Fruit fly (Drosophila melanogaster) whole organism, pupa: ENCODE data around the gene Mps1.

Source experiments
- CG10348 ChIP-seq: fragments of 200-800 bp; sonication (Bioruptor generic); IDR thresholded peaks from 2 replicates; pipeline ENCODE4 v1.3.6; 2022; ENCODE audit warnings: missing biosample characterization, missing genetic modification characterization
- CG12605 ChIP-seq: fragments of 200-800 bp; sonication (Bioruptor generic); IDR thresholded peaks from 2 replicates; pipeline ENCODE4 v1.3.6; 2022; ENCODE audit warnings: missing biosample characterization, missing genetic modification characterization
- CG13204 ChIP-seq: fragments of 200-800 bp; sonication (Bioruptor generic); optimal IDR thresholded peaks from 2 replicates; lab custom pipeline; 2018; ENCODE audit warnings: missing biosample characterization, mild to moderate bottlenecking, missing genetic modification characterization, moderate library complexity
- CG14655 ChIP-seq: fragments of 200-800 bp; sonication (Bioruptor generic); optimal IDR thresholded peaks from 3 replicates; lab custom pipeline; 2017; ENCODE audit warnings: mild to moderate bottlenecking, missing biosample characterization, missing genetic modification reagents, missing genetic modification characterization
- CG15710 ChIP-seq: fragments of 200-800 bp; sonication (Bioruptor generic); optimal IDR thresholded peaks from 2 replicates; lab custom pipeline; 2018; ENCODE audit warnings: missing biosample characterization, mild to moderate bottlenecking, missing genetic modification characterization, moderate library complexity
- CG17806 ChIP-seq: fragments of 200-800 bp; sonication (Bioruptor generic); optimal IDR thresholded peaks from 2 replicates; lab custom pipeline; 2018; ENCODE audit warnings: missing biosample characterization, mild to moderate bottlenecking, missing genetic modification characterization, moderate library complexity
- CG32121 ChIP-seq: fragments of 200-800 bp; sonication (Bioruptor generic); IDR thresholded peaks from 2 replicates; pipeline ENCODE4 v1.3.6; 2022; ENCODE audit warnings: missing biosample characterization, missing genetic modification characterization
- CG34367 ChIP-seq: fragments of 200-800 bp; sonication (Bioruptor generic); optimal IDR thresholded peaks from 2 replicates; lab custom pipeline; 2018; ENCODE audit warnings: missing biosample characterization, mild to moderate bottlenecking, missing genetic modification characterization
- CG4496 ChIP-seq: fragments of 200-800 bp; sonication (Bioruptor generic); IDR thresholded peaks from 3 replicates; pipeline ENCODE4 v1.3.6; 2022; ENCODE audit warnings: missing biosample characterization, missing genetic modification characterization
- CG8159 ChIP-seq: fragments of 200-800 bp; sonication (Bioruptor generic); optimal IDR thresholded peaks from 3 replicates; lab custom pipeline; 2018; ENCODE audit warnings: missing biosample characterization, mild to moderate bottlenecking, missing genetic modification characterization, moderate library complexity
- CG8301 ChIP-seq: fragments of 200-800 bp; sonication (Bioruptor generic); optimal IDR thresholded peaks from 2 replicates; lab custom pipeline; 2018; ENCODE audit warnings: missing biosample characterization, mild to moderate bottlenecking, missing genetic modification characterization
- CG9948 ChIP-seq: fragments of 200-800 bp; sonication (Bioruptor generic); optimal IDR thresholded peaks from 2 replicates; lab custom pipeline; 2018; ENCODE audit warnings: missing biosample characterization, mild to moderate bottlenecking, missing genetic modification characterization, moderate library complexity
- D1 ChIP-seq: fragments of 200-800 bp; sonication (Bioruptor generic); optimal IDR thresholded peaks from 2 replicates; lab custom pipeline; 2018; ENCODE audit warnings: missing biosample characterization, mild to moderate bottlenecking, missing genetic modification characterization, moderate library complexity
- EcR ChIP-seq: fragments of 200-800 bp; sonication (Bioruptor generic); optimal IDR thresholded peaks from 3 replicates; lab custom pipeline; 2019; ENCODE audit warnings: missing biosample characterization, missing genetic modification characterization, mild to moderate bottlenecking, moderate library complexity, missing genetic modification reagents
- Ets98B ChIP-seq: fragments of 200-800 bp; sonication (Bioruptor generic); IDR thresholded peaks from 2 replicates; pipeline ENCODE4 v1.3.6; 2022; ENCODE audit warnings: missing biosample characterization, missing genetic modification characterization
- Pif1A ChIP-seq: fragments of 200-800 bp; sonication (Bioruptor generic); optimal IDR thresholded peaks from 3 replicates; lab custom pipeline; 2016; ENCODE audit warnings: missing biosample characterization, missing genetic modification characterization
- Pif1B ChIP-seq: fragments of 200-800 bp; sonication (Bioruptor generic); optimal IDR thresholded peaks from 3 replicates; lab custom pipeline; 2016; ENCODE audit warnings: missing biosample characterization, missing genetic modification characterization
- Snoo ChIP-seq: fragments of 200-800 bp; sonication (Bioruptor generic); optimal IDR thresholded peaks from 3 replicates; lab custom pipeline; 2017; ENCODE audit warnings: missing biosample characterization, mild to moderate bottlenecking, missing genetic modification characterization, inconsistent platforms
- fd96Ca ChIP-seq: fragments of 200-800 bp; sonication (Bioruptor generic); IDR thresholded peaks from 3 replicates; pipeline ENCODE4 v1.3.6; 2022; ENCODE audit warnings: missing biosample characterization, missing genetic modification characterization
- gl ChIP-seq: fragments of 200-800 bp; sonication (Bioruptor generic); optimal IDR thresholded peaks from 2 replicates; lab custom pipeline; 2018; ENCODE audit warnings: missing biosample characterization, mild to moderate bottlenecking, missing genetic modification characterization
- rn ChIP-seq: fragments of 200-800 bp; sonication (Bioruptor generic); IDR thresholded peaks from 2 replicates; pipeline ENCODE4 v1.3.6; 2022; ENCODE audit warnings: missing biosample characterization, missing genetic modification characterization

Gene Mps1

dm6 chr3R:17644019-17644418, 27.1 kb upstream of the Mps1 start:
- no peak for TF ChIP-seq CG12605 (GFP tag; lab: Robert Waterston, UW)
- no peak for TF ChIP-seq CG13204 (GFP tag; lab: Kevin White, UChicago)
- no peak for TF ChIP-seq CG8159 (tag; lab: Kevin White, UChicago)
- no peak for TF ChIP-seq CG32121 (GFP tag; lab: Robert Waterston, UW)
- TF ChIP-seq Snoo (tag; lab: Kevin White, UChicago): no peak
- TF ChIP-seq D1 (tag; lab: Kevin White, UChicago): no peak
- no peak for TF ChIP-seq CG9948 (tag; lab: Kevin White, UChicago)
- TF ChIP-seq CG15710: no peak
- no peak for TF ChIP-seq CG8301
- no peak for TF ChIP-seq EcR
- no peak for TF ChIP-seq CG14655 (GFP tag; lab: Kevin White, UChicago)
- no peak for TF ChIP-seq CG34367
- TF ChIP-seq fd96Ca (GFP tag; lab: Robert Waterston, UW): no peak
- TF ChIP-seq CG17806 (tag; lab: Kevin White, UChicago): no peak
- no peak for TF ChIP-seq Ets98B
- TF ChIP-seq CG10348 (GFP tag; lab: Robert Waterston, UW): no peak
- TF ChIP-seq Pif1A (GFP tag; lab: Kevin White, UChicago): no peak
- TF ChIP-seq Pif1B (GFP tag; lab: Kevin White, UChicago): no peak
- TF ChIP-seq, all 21 proteins: peak for 0

dm6 chr3R:17645239-17645638, 25.8 kb upstream of the Mps1 start:
- TF ChIP-seq CG10348 (GFP tag; lab: Robert Waterston, UW) (no peak), CG4496 (GFP tag; lab: Robert Waterston, UW) (peak; percentile 22; the same call in 1 of the 3 replicates)
- TF ChIP-seq, all 21 proteins: peak for 1

- TF ChIP-seq Pif1A (GFP tag; lab: Kevin White, UChicago) (no peak), CG10348 (GFP tag; lab: Robert Waterston, UW) (no peak), CG15710 (no peak), CG4496 (GFP tag; lab: Robert Waterston, UW) (no peak), D1 (tag; lab: Kevin White, UChicago) (no peak), rn (no peak), CG13204 (GFP tag; lab: Kevin White, UChicago) (no peak), CG32121 (GFP tag; lab: Robert Waterston, UW) (no peak), CG9948 (tag; lab: Kevin White, UChicago) (no peak), EcR (no peak), CG14655 (GFP tag; lab: Kevin White, UChicago) (no peak), gl (tag; lab: Kevin White, UChicago) (no peak), CG34367 (no peak), Ets98B (no peak), Snoo (tag; lab: Kevin White, UChicago) (no peak), fd96Ca (GFP tag; lab: Robert Waterston, UW) (no peak), CG8159 (tag; lab: Kevin White, UChicago) (no peak)
Measured at dm6 chr3R:17646102-17647050, 24.7 kb upstream of the Mps1 start.

- TF ChIP-seq Pif1A (GFP tag; lab: Kevin White, UChicago) (no peak), fd96Ca (GFP tag; lab: Robert Waterston, UW) (no peak), CG13204 (GFP tag; lab: Kevin White, UChicago) (no peak), EcR (no peak), rn (no peak), CG32121 (GFP tag; lab: Robert Waterston, UW) (no peak), CG34367 (no peak), CG4496 (GFP tag; lab: Robert Waterston, UW) (no peak), Snoo (tag; lab: Kevin White, UChicago) (no peak), CG8301 (no peak)
Measured at dm6 chr3R:17647444-17647843, 23.6 kb upstream of the Mps1 start, which contains the start of gene CG14322. TSS of gene CG14322 (plus strand) at chr3R:17647679.

- no peak for TF ChIP-seq D1 (tag; lab: Kevin White, UChicago)
- no peak for TF ChIP-seq CG34367
- TF ChIP-seq Pif1A (GFP tag; lab: Kevin White, UChicago): no peak
- TF ChIP-seq gl (tag; lab: Kevin White, UChicago): no peak
- no peak for TF ChIP-seq CG13204 (GFP tag; lab: Kevin White, UChicago)
- TF ChIP-seq EcR: no peak
- TF ChIP-seq fd96Ca (GFP tag; lab: Robert Waterston, UW): no peak
- TF ChIP-seq Ets98B: no peak
- no peak for TF ChIP-seq CG8301
- TF ChIP-seq CG4496 (GFP tag; lab: Robert Waterston, UW): no peak
- no peak for TF ChIP-seq Snoo (tag; lab: Kevin White, UChicago)
- TF ChIP-seq rn: no peak
- TF ChIP-seq CG10348 (GFP tag; lab: Robert Waterston, UW): no peak
- TF ChIP-seq CG32121 (GFP tag; lab: Robert Waterston, UW): no peak
- no peak for TF ChIP-seq CG15710
- TF ChIP-seq Pif1B (GFP tag; lab: Kevin White, UChicago): no peak
- TF ChIP-seq CG17806 (tag; lab: Kevin White, UChicago): no peak
- TF ChIP-seq CG9948 (tag; lab: Kevin White, UChicago): no peak
- no peak for TF ChIP-seq CG14655 (GFP tag; lab: Kevin White, UChicago)
- no peak for TF ChIP-seq CG8159 (tag; lab: Kevin White, UChicago)
Measured at dm6 chr3R:17653879-17654278, 17.2 kb upstream of the Mps1 start.
